Worm (Caenorhabditis elegans): Measurements from ENCODE around the gene C43G2.3.

Gene C43G2.3

DNA sequence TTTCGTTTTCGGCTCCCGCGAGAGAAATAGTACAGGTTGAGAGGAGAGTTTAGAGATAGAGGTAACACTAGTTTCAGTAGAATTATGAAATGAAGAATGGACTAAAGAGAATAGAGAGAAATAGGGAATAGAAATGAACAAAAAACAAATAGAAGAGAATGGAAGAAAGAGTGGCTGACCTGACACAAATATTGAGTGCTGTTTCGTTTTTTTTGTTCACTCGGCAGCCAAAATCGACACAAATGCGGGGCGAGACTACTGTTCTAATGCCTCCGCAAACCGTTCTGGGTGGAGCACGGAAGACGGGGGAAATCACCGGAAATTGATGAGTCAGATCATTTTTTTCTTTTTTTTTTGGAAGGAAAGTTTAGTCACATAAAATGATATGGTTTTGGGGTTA, 5.4 kb upstream of the C43G2.3 start:
- no peak for TF ChIP-seq ztf-11 (tag; optimal IDR thresholded peaks at IDR 0.05)
- TF ChIP-seq nhr-77 (tag; optimal IDR thresholded peaks at IDR 0.05), result no peak
- TF ChIP-seq ztf-1 (GFP tag; conservative IDR thresholded peaks at IDR 0.05), result no peak
- no peak for TF ChIP-seq ceh-82 (tag; optimal IDR thresholded peaks at IDR 0.05)
- TF ChIP-seq lsy-2 (tag; optimal IDR thresholded peaks at IDR 0.05), result no peak
- no peak for TF ChIP-seq nhr-23 (tag; optimal IDR thresholded peaks at IDR 0.05)
- no peak for TF ChIP-seq mdl-1 (tag; optimal IDR thresholded peaks at IDR 0.05)
- TF ChIP-seq gmeb-1 (tag; optimal IDR thresholded peaks at IDR 0.05), result no peak
- no peak for TF ChIP-seq nhr-21 (tag; optimal IDR thresholded peaks at IDR 0.05)
- no peak for TF ChIP-seq nhr-237 (tag; optimal IDR thresholded peaks at IDR 0.05)
- TF ChIP-seq ztf-4 (tag; optimal IDR thresholded peaks at IDR 0.05), result no peak
- no peak for TF ChIP-seq ceh-16 (tag; optimal IDR thresholded peaks at IDR 0.05)
- no peak for TF ChIP-seq alr-1 (tag; optimal IDR thresholded peaks at IDR 0.05)
- no peak for TF ChIP-seq snpc-4 (tag; optimal IDR thresholded peaks at IDR 0.05)
- no peak for TF ChIP-seq Y55F3AM.14 (GFP tag; optimal IDR thresholded peaks at IDR 0.05)
- TF ChIP-seq F13H6.1 (tag; optimal IDR thresholded peaks at IDR 0.05), result no peak
- no peak for TF ChIP-seq aly-2 (tag; optimal IDR thresholded peaks at IDR 0.05)
- no peak for TF ChIP-seq ama-1 (optimal IDR thresholded peaks at IDR 0.05)
- TF ChIP-seq nhr-10 (tag; optimal IDR thresholded peaks at IDR 0.05), result no peak
- TF ChIP-seq nhr-129 (tag; optimal IDR thresholded peaks at IDR 0.05), result no peak

ce11 chrIV:6574343-6574742, 3.7 kb upstream of the C43G2.3 start:
- TF ChIP-seq nhr-23 (tag; optimal IDR thresholded peaks at IDR 0.05), result no peak
- no peak for TF ChIP-seq sma-3 (GFP tag; optimal IDR thresholded peaks at IDR 0.05)
- peak; percentile 42 for TF ChIP-seq fos-1 (tag; optimal IDR thresholded peaks at IDR 0.05)
- TF ChIP-seq C34F6.9 (tag; optimal IDR thresholded peaks at IDR 0.05), result peak; percentile 12
- TF ChIP-seq ceh-16 (tag; optimal IDR thresholded peaks at IDR 0.05), result no peak

ce11 chrIV:6575959-6576727, 1.9 kb upstream of the C43G2.3 start:
- TF ChIP-seq gmeb-1 (tag; optimal IDR thresholded peaks at IDR 0.05), result peak; percentile 2
- TF ChIP-seq egl-27 (tag; optimal IDR thresholded peaks at IDR 0.05), result no peak
- TF ChIP-seq crh-2 (tag; optimal IDR thresholded peaks at IDR 0.05), result peak; percentile 30
- TF ChIP-seq mab-5 (tag; optimal IDR thresholded peaks at IDR 0.05), result no peak
- TF ChIP-seq nhr-129 (tag; optimal IDR thresholded peaks at IDR 0.05), result peak; percentile 26
- TF ChIP-seq ceh-82 (tag; optimal IDR thresholded peaks at IDR 0.05), result no peak
- no peak for TF ChIP-seq mdl-1 (tag; optimal IDR thresholded peaks at IDR 0.05)

DNA sequence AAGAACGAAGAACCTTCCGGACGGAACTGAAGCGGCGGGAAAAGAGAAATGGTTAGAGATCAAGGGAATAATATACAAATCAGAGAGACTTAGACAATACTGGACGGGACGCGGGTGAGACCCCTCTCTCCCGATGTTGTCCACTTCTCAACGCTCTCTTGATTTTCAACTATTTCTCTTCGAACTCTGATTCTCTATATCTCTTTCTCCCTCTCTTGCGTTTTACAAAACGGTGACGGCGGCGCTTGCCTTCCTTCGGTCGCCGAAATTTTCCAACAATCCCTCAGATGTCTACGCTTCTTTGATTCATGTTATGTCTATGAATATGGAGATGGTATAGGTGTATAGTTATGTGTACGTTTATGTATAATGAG, 1.3 kb upstream of the C43G2.3 start:
- TF ChIP-seq F13H6.1 (tag; optimal IDR thresholded peaks at IDR 0.05), result peak; percentile 80
- peak in 1 of 2 experiments; percentile 52 for TF ChIP-seq lsy-2 (tag; optimal IDR thresholded peaks at IDR 0.05)
- TF ChIP-seq gmeb-1 (tag; optimal IDR thresholded peaks at IDR 0.05), result peak; percentile 51
- peak; percentile 9 for TF ChIP-seq blmp-1 (tag; optimal IDR thresholded peaks at IDR 0.05; ENCODE audit: insufficient read depth)
- no peak for TF ChIP-seq zag-1 (tag; optimal IDR thresholded peaks at IDR 0.05)
- TF ChIP-seq aly-2 (tag; optimal IDR thresholded peaks at IDR 0.05), result no peak
- peak; percentile 59 for TF ChIP-seq sma-3 (GFP tag; optimal IDR thresholded peaks at IDR 0.05)
- peak; percentile 24 for TF ChIP-seq lin-13 (GFP tag; optimal IDR thresholded peaks at IDR 0.05)
- TF ChIP-seq ceh-16 (tag; optimal IDR thresholded peaks at IDR 0.05), result no peak
- TF ChIP-seq skn-1 (tag; optimal IDR thresholded peaks at IDR 0.05), result no peak
- peak; percentile 17 for TF ChIP-seq fos-1 (tag; optimal IDR thresholded peaks at IDR 0.05)
- peak; percentile 13 for TF ChIP-seq nhr-21 (tag; optimal IDR thresholded peaks at IDR 0.05)
- no peak for TF ChIP-seq nhr-6 (tag; optimal IDR thresholded peaks at IDR 0.05)
- TF ChIP-seq mbf-1 (tag; optimal IDR thresholded peaks at IDR 0.05), result no peak
- TF ChIP-seq nhr-129 (tag; optimal IDR thresholded peaks at IDR 0.05), result peak; percentile 50
- no peak for TF ChIP-seq ztf-11 (tag; optimal IDR thresholded peaks at IDR 0.05)
- no peak for TF ChIP-seq snpc-4 (tag; optimal IDR thresholded peaks at IDR 0.05)
- no peak for TF ChIP-seq elt-3 (tag; optimal IDR thresholded peaks at IDR 0.05)
- TF ChIP-seq C34F6.9 (tag; optimal IDR thresholded peaks at IDR 0.05), result peak; percentile 40
- peak; percentile 59 for TF ChIP-seq sma-9 (GFP tag; optimal IDR thresholded peaks at IDR 0.05)
- TF ChIP-seq sma-9 (tag; optimal IDR thresholded peaks at IDR 0.05), result no peak
- no peak for TF ChIP-seq peb-1 (tag; optimal IDR thresholded peaks at IDR 0.05)
- peak; percentile 57 for TF ChIP-seq egl-27 (tag; optimal IDR thresholded peaks at IDR 0.05)
- peak; percentile 56 for TF ChIP-seq crh-2 (tag; optimal IDR thresholded peaks at IDR 0.05)
- no peak for TF ChIP-seq mab-5 (tag; optimal IDR thresholded peaks at IDR 0.05)
- TF ChIP-seq unc-55 (GFP tag; optimal IDR thresholded peaks at IDR 0.05), result peak; percentile 22
- TF ChIP-seq nhr-25 (tag; optimal IDR thresholded peaks at IDR 0.05), result peak; percentile 59
